Fruit fly (Drosophila melanogaster) whole organism, embryonic: Measurements from ENCODE around the gene scu.
A peak's percentile ranks its signal among the peaks of the same experiment; 100 is the strongest.

Experiments used
- Abd-B ChIP-seq: fragments of 200-800 bp; sonication (Bioruptor generic); optimal IDR thresholded peaks from 2 replicates; lab custom pipeline; 2018; ENCODE audit warnings: missing biosample characterization, mild to moderate bottlenecking, missing genetic modification characterization, moderate library complexity
- Atf-2 ChIP-seq: fragments of 200-800 bp; sonication (Bioruptor generic); optimal IDR thresholded peaks from 2 replicates; lab custom pipeline; 2016; ENCODE audit warnings: missing biosample characterization, missing genetic modification characterization
- Blimp-1 ChIP-seq: fragments of 200-800 bp; sonication (Bioruptor generic); optimal IDR thresholded peaks from 3 replicates; lab custom pipeline; 2018; ENCODE audit warnings: missing biosample characterization, missing genetic modification characterization, mild to moderate bottlenecking, moderate library complexity, missing genetic modification reagents
- CG10462 ChIP-seq: fragments of 200-800 bp; sonication (Bioruptor generic); optimal IDR thresholded peaks from 2 replicates; lab custom pipeline; 2016; ENCODE audit warnings: missing biosample characterization, missing genetic modification characterization
- CG16813 ChIP-seq: fragments of 200-800 bp; sonication (Bioruptor generic); IDR thresholded peaks from 3 replicates; pipeline ENCODE4 v1.3.6; 2022; ENCODE audit warnings: missing biosample characterization, missing genetic modification characterization; ENCODE audit not compliant: partially characterized antibody
- CG17359 ChIP-seq: fragments of 200-800 bp; sonication (Bioruptor generic); optimal IDR thresholded peaks from 3 replicates; lab custom pipeline; 2018; ENCODE audit warnings: missing biosample characterization, mild to moderate bottlenecking, missing genetic modification characterization, moderate library complexity
- CG2678 ChIP-seq: fragments of 200-800 bp; sonication (Bioruptor generic); optimal IDR thresholded peaks from 3 replicates; lab custom pipeline; 2019; ENCODE audit warnings: missing biosample characterization, mild to moderate bottlenecking, missing genetic modification characterization, moderate library complexity
- CG30403 ChIP-seq: fragments of 200-800 bp; sonication (Bioruptor generic); optimal IDR thresholded peaks from 3 replicates; lab custom pipeline; 2016; ENCODE audit warnings: missing biosample characterization, missing genetic modification characterization
- CG32532 ChIP-seq: fragments of 200-800 bp; sonication (Bioruptor generic); IDR thresholded peaks from 2 replicates; pipeline ENCODE4 v1.3.6; 2022; ENCODE audit warnings: missing biosample characterization, missing genetic modification characterization
- CG3726 ChIP-seq: fragments of 200-800 bp; sonication (Bioruptor generic); IDR thresholded peaks from 3 replicates; pipeline ENCODE4, ENCODE4 v1.3.6; 2022; ENCODE audit warnings: missing biosample characterization, missing genetic modification characterization
- CG6689 ChIP-seq: fragments of 200-800 bp; sonication (Bioruptor generic); IDR thresholded peaks from 2 replicates; pipeline ENCODE4 v1.3.6; 2022; ENCODE audit warnings: missing biosample characterization, missing genetic modification characterization
- CG7556 ChIP-seq: fragments of 200-800 bp; sonication (Bioruptor generic); optimal IDR thresholded peaks from 2 replicates; lab custom pipeline; 2017; ENCODE audit warnings: missing biosample characterization, mild to moderate bottlenecking, missing genetic modification characterization
- Chrac-16 ChIP-seq: fragments of 200-800 bp; sonication (Bioruptor generic); optimal IDR thresholded peaks from 3 replicates; lab custom pipeline; 2016; ENCODE audit warnings: missing biosample characterization, missing genetic modification characterization
- CkIIα-i1 ChIP-seq: fragments of 200-800 bp; sonication (Bioruptor generic); IDR thresholded peaks from 2 replicates; pipeline ENCODE4 v1.3.6; 2022; ENCODE audit warnings: missing biosample characterization, missing genetic modification characterization
- CoRest ChIP-seq: fragments of 200-800 bp; sonication (Bioruptor generic); optimal IDR thresholded peaks from 3 replicates; lab custom pipeline; 2018; ENCODE audit warnings: missing biosample characterization, mild to moderate bottlenecking, missing genetic modification characterization, moderate library complexity
- Dbx ChIP-seq: fragments of 200-800 bp; sonication (Bioruptor generic); IDR thresholded peaks from 3 replicates; pipeline ENCODE4 v1.3.6; 2022; ENCODE audit warnings: missing biosample characterization, missing genetic modification characterization
- E2f1 ChIP-seq: fragments of 200-800 bp; sonication (Bioruptor generic); IDR thresholded peaks from 2 replicates; pipeline ENCODE4 v1.3.6; 2022; ENCODE audit warnings: missing biosample characterization, missing genetic modification characterization
- ERR ChIP-seq: fragments of 200-800 bp; sonication (Bioruptor generic); optimal IDR thresholded peaks from 2 replicates; lab custom pipeline; 2016; ENCODE audit warnings: missing biosample characterization, missing genetic modification characterization
- Ets65A ChIP-seq: fragments of 200-800 bp; sonication (Bioruptor generic); peaks from one replicate; lab custom pipeline; 2016; ENCODE audit warnings: missing biosample characterization, missing genetic modification characterization
- Ets97D ChIP-seq: fragments of 200-800 bp; sonication (Bioruptor generic); optimal IDR thresholded peaks from 3 replicates; lab custom pipeline; 2016; ENCODE audit warnings: missing biosample characterization, missing genetic modification characterization
- Hr51 ChIP-seq, 2 experiments: fragments of 200-800 bp; sonication (Bioruptor generic); optimal IDR thresholded peaks; 2 replicates in 1 of 2; 3 replicates in 1 of 2; lab custom pipeline; 2016 to 2018; ENCODE audit warnings: missing biosample characterization in 2 of 2, missing genetic modification characterization in 2 of 2, mild to moderate bottlenecking in 1 of 2, moderate library complexity in 1 of 2
- Hsf ChIP-seq: fragments of 200-800 bp; sonication (Bioruptor generic); optimal IDR thresholded peaks from 3 replicates; lab custom pipeline; 2016; ENCODE audit warnings: missing biosample characterization, missing genetic modification characterization
- Kr ChIP-seq: fragments of 200-800 bp; sonication (Bioruptor generic); optimal IDR thresholded peaks from 2 replicates; lab custom pipeline; 2017; ENCODE audit warnings: missing biosample characterization, mild to moderate bottlenecking, missing genetic modification characterization
- Nf-YB ChIP-seq: fragments of 200-800 bp; sonication (Bioruptor generic); optimal IDR thresholded peaks from 3 replicates; lab custom pipeline; 2019; ENCODE audit warnings: missing biosample characterization, mild to moderate bottlenecking, missing genetic modification characterization, moderate library complexity
- Six4 ChIP-seq: fragments of 200-800 bp; sonication (Bioruptor generic); optimal IDR thresholded peaks from 2 replicates; lab custom pipeline; 2016; ENCODE audit warnings: missing biosample characterization, missing genetic modification characterization
- Taf1 ChIP-seq: fragments of 200-800 bp; sonication (Bioruptor generic); IDR thresholded peaks from 2 replicates; pipeline ENCODE4 v1.3.6; 2022; ENCODE audit warnings: missing biosample characterization, missing genetic modification characterization
- ara ChIP-seq: fragments of 200-800 bp; sonication (Bioruptor generic); IDR thresholded peaks from 2 replicates; pipeline ENCODE4 v1.3.6; 2022; ENCODE audit warnings: missing biosample characterization, missing genetic modification characterization
- ato ChIP-seq: fragments of 200-800 bp; sonication (Bioruptor generic); IDR thresholded peaks from 2 replicates; pipeline ENCODE4 v1.3.6; 2022; ENCODE audit warnings: missing biosample characterization, missing genetic modification characterization; ENCODE audit not compliant: partially characterized antibody
- bab2 ChIP-seq: fragments of 200-800 bp; sonication (Bioruptor generic); optimal IDR thresholded peaks from 2 replicates; lab custom pipeline; 2016; ENCODE audit warnings: missing biosample characterization, missing genetic modification characterization
- dan ChIP-seq: fragments of 200-800 bp; sonication (Bioruptor generic); IDR thresholded peaks from 2 replicates; pipeline ENCODE4 v1.3.6; 2022; ENCODE audit warnings: missing biosample characterization, missing genetic modification characterization
- ems ChIP-seq: fragments of 200-800 bp; sonication (Bioruptor generic); optimal IDR thresholded peaks from 3 replicates; lab custom pipeline; 2016; ENCODE audit warnings: missing biosample characterization, missing genetic modification characterization
- exex ChIP-seq: fragments of 200-800 bp; sonication (Bioruptor generic); optimal IDR thresholded peaks from 4 replicates; lab custom pipeline; 2018; ENCODE audit warnings: missing biosample characterization, mild to moderate bottlenecking, missing genetic modification characterization, moderate library complexity
- eyg ChIP-seq: fragments of 200-800 bp; sonication (Bioruptor generic); optimal IDR thresholded peaks from 3 replicates; lab custom pipeline; 2016; ENCODE audit warnings: missing biosample characterization, missing genetic modification characterization
- gcm ChIP-seq: fragments of 200-800 bp; sonication (Bioruptor generic); optimal IDR thresholded peaks from 2 replicates; lab custom pipeline; 2019; ENCODE audit warnings: missing biosample characterization, mild to moderate bottlenecking, missing genetic modification characterization, moderate library complexity
- gfzf ChIP-seq: fragments of 200-800 bp; sonication (Bioruptor generic); optimal IDR thresholded peaks from 2 replicates; lab custom pipeline; 2016; ENCODE audit warnings: missing biosample characterization, mild to moderate bottlenecking, missing genetic modification characterization, moderate library complexity
- h ChIP-seq: fragments of >200 bp; optimal IDR thresholded peaks from 2 replicates; lab custom pipeline; 2017
- lilli ChIP-seq: fragments of 200-800 bp; sonication (Bioruptor generic); optimal IDR thresholded peaks from 3 replicates; lab custom pipeline; 2016; ENCODE audit warnings: missing biosample characterization, missing genetic modification characterization
- lmd ChIP-seq: fragments of 200-800 bp; sonication (Bioruptor generic); IDR thresholded peaks from 2 replicates; pipeline ENCODE4 v1.3.6; 2022; ENCODE audit warnings: missing biosample characterization, missing genetic modification characterization
- lola ChIP-seq, 3 experiments: fragments of >200 bp in 2 of 3; fragments of 200-800 bp in 1 of 3; sonication (Bioruptor generic) in 1 of 3; optimal IDR thresholded peaks; 2 replicates each; lab custom pipeline; 2017 to 2019; ENCODE audit warnings: missing biosample characterization in 3 of 3, missing genetic modification characterization in 3 of 3, mild to moderate bottlenecking in 1 of 3, moderate library complexity in 1 of 3
- nmo ChIP-seq: fragments of 200-800 bp; sonication (Bioruptor generic); optimal IDR thresholded peaks from 2 replicates; lab custom pipeline; 2018; ENCODE audit warnings: missing biosample characterization, mild to moderate bottlenecking, missing genetic modification characterization, moderate library complexity
- pan ChIP-seq, 4 experiments: fragments of >200 bp in 3 of 4; fragments of 200-800 bp in 1 of 4; sonication (Bioruptor generic) in 1 of 4; optimal IDR thresholded peaks in 3 of 4; IDR thresholded peaks in 1 of 4; 2 replicates each; pipeline versions ENCODE4 v1.3.6 to Lab custom; 2017 to 2022; ENCODE audit warnings: missing biosample characterization in 2 of 4, missing genetic modification characterization in 2 of 4, mixed read lengths in 1 of 4
- psq ChIP-seq: fragments of 200-800 bp; sonication (Bioruptor generic); optimal IDR thresholded peaks from 2 replicates; lab custom pipeline; 2017; ENCODE audit warnings: missing biosample characterization, missing genetic modification characterization
- row ChIP-seq: fragments of 200-800 bp; sonication (Bioruptor generic); IDR thresholded peaks from 3 replicates; pipeline ENCODE4 v1.3.6; 2022; ENCODE audit warnings: missing biosample characterization, missing genetic modification characterization
- scrt ChIP-seq: fragments of 200-800 bp; sonication (Bioruptor generic); optimal IDR thresholded peaks from 2 replicates; lab custom pipeline; 2018; ENCODE audit warnings: missing biosample characterization, mild to moderate bottlenecking, missing genetic modification characterization, moderate library complexity
- sens ChIP-seq: fragments of 200-800 bp; sonication (Bioruptor generic); peaks from one replicate; lab custom pipeline; 2016; ENCODE audit warnings: missing biosample characterization, missing genetic modification characterization
- shn ChIP-seq: fragments of 200-800 bp; sonication (Bioruptor generic); optimal IDR thresholded peaks from 3 replicates; lab custom pipeline; 2016; ENCODE audit warnings: missing biosample characterization, missing genetic modification characterization
- so ChIP-seq: fragments of 200-800 bp; sonication (Bioruptor generic); IDR thresholded peaks from 3 replicates; pipeline ENCODE4 v1.3.6; 2022; ENCODE audit warnings: missing biosample characterization, missing genetic modification characterization
- tgo ChIP-seq: fragments of 200-800 bp; sonication (Bioruptor generic); IDR thresholded peaks from 3 replicates; pipeline ENCODE4 v1.3.6; 2022; ENCODE audit warnings: missing biosample characterization, missing genetic modification characterization
- tin ChIP-seq: fragments of 200-800 bp; sonication (Bioruptor generic); optimal IDR thresholded peaks from 3 replicates; lab custom pipeline; 2016; ENCODE audit warnings: missing biosample characterization, missing genetic modification characterization
- yki ChIP-seq: fragments of >200 bp; optimal IDR thresholded peaks from 3 replicates; lab custom pipeline; 2018

Gene scu

dm6 chrX:18140932-18141587 lies 50.0 kb downstream of the scu start (continued):
- TF ChIP-seq row (GFP tag; lab: Robert Waterston, UW) (peak; percentile 33; the same call in 2 of the 3 replicates), CkIIα-i1 (no peak), gfzf (GFP tag; lab: Kevin White, UChicago) (no peak), so (GFP tag; lab: Robert Waterston, UW) (no peak), ato (GFP tag; lab: Robert Waterston, UW) (no peak), lmd (peak; percentile 37; the same call in 1 of the 2 replicates), CG30403 (GFP tag; lab: Kevin White, UChicago) (peak; percentile 31), sens (GFP tag; lab: Kevin White, UChicago) (peak; percentile 77), Chrac-16 (GFP tag; lab: Kevin White, UChicago) (no peak), dan (GFP tag; lab: Robert Waterston, UW) (no peak), ems (no peak), psq (GFP tag; lab: Kevin White, UChicago) (no peak), lilli (GFP tag; lab: Kevin White, UChicago) (peak; percentile 10), Six4 (GFP tag; lab: Kevin White, UChicago) (no peak), shn (GFP tag; lab: Kevin White, UChicago) (no peak), Abd-B (no peak), CG3726 (GFP tag; lab: Robert Waterston, UW) (no peak), CG16813 (GFP tag; lab: Robert Waterston, UW) (no peak), tin (GFP tag; lab: Kevin White, UChicago) (no peak), Hsf (peak; percentile 5), CoRest (peak; percentile 14), nmo (GFP tag; lab: Kevin White, UChicago) (peak; percentile 24), Blimp-1 (GFP tag; lab: Kevin White, UChicago) (peak; percentile 51), CG32532 (GFP tag; lab: Robert Waterston, UW) (0 out of 2 replicates have a peak, but pooled peaks have one; percentile 6), ara (GFP tag; lab: Robert Waterston, UW) (no peak), tgo (GFP tag; lab: Robert Waterston, UW) (0 out of 3 replicates have a peak, but pooled peaks have one; percentile 21), gcm (GFP tag; lab: Kevin White, UChicago) (no peak), Kr (GFP tag; lab: Kevin White, UChicago) (no peak), Dbx (GFP tag; lab: Robert Waterston, UW) (no peak), h (lab: Kevin White, UChicago) (no peak), yki (lab: Kevin White, UChicago) (no peak), Ets97D (GFP tag; lab: Kevin White, UChicago) (no peak), lola (GFP tag; optimal IDR thresholded peaks at IDR 0.05; lab: Kevin White, UChicago) (no peak), Nf-YB (no peak), pan (optimal IDR thresholded peaks at IDR 0.05; lab: Kevin White, UChicago) (no peak), pan (GFP tag; optimal IDR thresholded peaks at IDR 0.05 in 1 of 2, IDR thresholded peaks at IDR 0.05 in 1 of 2) (peak in 1 of 2 experiments; percentile 5), Taf1 (GFP tag; lab: Robert Waterston, UW) (no peak), scrt (GFP tag; lab: Kevin White, UChicago) (peak; percentile 4), exex (tag; lab: Kevin White, UChicago) (no peak), Atf-2 (GFP tag; lab: Kevin White, UChicago) (no peak), CG17359 (tag; lab: Kevin White, UChicago) (no peak), Ets65A (peak; percentile 95), CG6689 (no peak), ERR (GFP tag; lab: Kevin White, UChicago) (no peak), CG7556 (peak; percentile 34), CG2678 (tag; lab: Kevin White, UChicago) (peak; percentile 42), CG10462 (no peak), E2f1 (GFP tag; lab: Robert Waterston, UW) (no peak), Hr51 (GFP tag; optimal IDR thresholded peaks at IDR 0.05; lab: Kevin White, UChicago) (peak in 1 of 2 experiments; percentile 4), eyg (no peak), bab2 (GFP tag; lab: Kevin White, UChicago) (no peak)
